Fruit fly (Drosophila melanogaster) whole organism, adult: ENCODE results near the gene alpha4GT2.

Source experiments
- CG11617 ChIP-seq: fragments of 200-800 bp; sonication (Bioruptor generic); optimal IDR thresholded peaks from 2 replicates; lab custom pipeline; 2017; ENCODE audit warnings: mild to moderate bottlenecking, missing biosample characterization, missing genetic modification reagents, missing genetic modification characterization
- CG12768 ChIP-seq: fragments of 200-800 bp; sonication (Bioruptor generic); optimal IDR thresholded peaks from 2 replicates; lab custom pipeline; 2017; ENCODE audit warnings: missing biosample characterization, missing genetic modification characterization, mild to moderate bottlenecking, moderate library complexity, missing genetic modification reagents
- CG14711 ChIP-seq: fragments of 200-800 bp; sonication (Bioruptor generic); optimal IDR thresholded peaks from 2 replicates; lab custom pipeline; 2018; ENCODE audit warnings: missing biosample characterization, mild to moderate bottlenecking, missing genetic modification characterization, moderate library complexity
- CG1620 ChIP-seq: fragments of 200-800 bp; sonication (Bioruptor generic); optimal IDR thresholded peaks from 2 replicates; lab custom pipeline; 2016; ENCODE audit warnings: missing biosample characterization, missing genetic modification characterization
- CG33017 ChIP-seq: fragments of 200-800 bp; sonication (Bioruptor generic); optimal IDR thresholded peaks from 2 replicates; lab custom pipeline; 2018; ENCODE audit warnings: missing biosample characterization, mild to moderate bottlenecking, missing genetic modification characterization, moderate library complexity
- CG5204 ChIP-seq: fragments of 200-800 bp; sonication (Bioruptor generic); optimal IDR thresholded peaks from 2 replicates; lab custom pipeline; 2016; ENCODE audit warnings: missing biosample characterization, missing genetic modification characterization
- CG7045 ChIP-seq: fragments of 200-800 bp; sonication (Bioruptor generic); optimal IDR thresholded peaks from 2 replicates; lab custom pipeline; 2017; ENCODE audit warnings: missing biosample characterization, mild to moderate bottlenecking, missing genetic modification characterization
- CG7101 ChIP-seq: fragments of 200-800 bp; sonication (Bioruptor generic); optimal IDR thresholded peaks from 2 replicates; lab custom pipeline; 2018; ENCODE audit warnings: missing biosample characterization, mild to moderate bottlenecking, missing genetic modification characterization, moderate library complexity
- Clk ChIP-seq: fragments of 200-800 bp; sonication (Bioruptor generic); optimal IDR thresholded peaks from 2 replicates; lab custom pipeline; 2017; ENCODE audit warnings: missing biosample characterization, missing genetic modification characterization
- Crg-1 ChIP-seq: fragments of 200-800 bp; sonication (Bioruptor generic); optimal IDR thresholded peaks from 2 replicates; lab custom pipeline; 2016; ENCODE audit warnings: missing biosample characterization, missing genetic modification characterization
- Hr96 ChIP-seq: fragments of 200-800 bp; sonication (Bioruptor generic); optimal IDR thresholded peaks from 2 replicates; lab custom pipeline; 2016; ENCODE audit warnings: missing biosample characterization, missing genetic modification characterization
- Mnt ChIP-seq: fragments of 200-800 bp; sonication (Bioruptor generic); optimal IDR thresholded peaks from 2 replicates; lab custom pipeline; 2016; ENCODE audit warnings: missing biosample characterization, mild to moderate bottlenecking, missing genetic modification characterization
- bab1 ChIP-seq: fragments of 200-800 bp; sonication (Bioruptor generic); optimal IDR thresholded peaks from 3 replicates; lab custom pipeline; 2019; ENCODE audit warnings: missing biosample characterization, mild to moderate bottlenecking, missing genetic modification characterization, moderate library complexity
- cic ChIP-seq: fragments of 200-800 bp; sonication (Bioruptor generic); optimal IDR thresholded peaks from 2 replicates; lab custom pipeline; 2017; ENCODE audit warnings: missing biosample characterization, mild to moderate bottlenecking, missing genetic modification characterization, moderate library complexity
- cnc ChIP-seq, 2 experiments: fragments of >200 bp; optimal IDR thresholded peaks; 2 replicates each; lab custom pipeline; 2017
- kay ChIP-seq: fragments of 200-800 bp; sonication (Bioruptor generic); peaks from one replicate; lab custom pipeline; 2016; ENCODE audit warnings: missing biosample characterization, missing genetic modification characterization, borderline replicate concordance
- ovo ChIP-seq: fragments of 200-800 bp; sonication (Bioruptor generic); optimal IDR thresholded peaks from 2 replicates; lab custom pipeline; 2016; ENCODE audit warnings: missing biosample characterization, missing genetic modification characterization
- pad ChIP-seq: fragments of 200-800 bp; sonication (Bioruptor generic); optimal IDR thresholded peaks from 3 replicates; lab custom pipeline; 2017; ENCODE audit warnings: missing biosample characterization, missing genetic modification characterization, mild to moderate bottlenecking, moderate library complexity, missing genetic modification reagents
- tj ChIP-seq: fragments of 200-800 bp; sonication (Bioruptor generic); optimal IDR thresholded peaks from 3 replicates; lab custom pipeline; 2017; ENCODE audit warnings: missing biosample characterization, mild to moderate bottlenecking, missing genetic modification characterization, moderate library complexity
- toe ChIP-seq: fragments of 200-800 bp; sonication (Bioruptor generic); optimal IDR thresholded peaks from 2 replicates; lab custom pipeline; 2016; ENCODE audit warnings: missing biosample characterization, missing genetic modification characterization

Gene alpha4GT2

DNA sequence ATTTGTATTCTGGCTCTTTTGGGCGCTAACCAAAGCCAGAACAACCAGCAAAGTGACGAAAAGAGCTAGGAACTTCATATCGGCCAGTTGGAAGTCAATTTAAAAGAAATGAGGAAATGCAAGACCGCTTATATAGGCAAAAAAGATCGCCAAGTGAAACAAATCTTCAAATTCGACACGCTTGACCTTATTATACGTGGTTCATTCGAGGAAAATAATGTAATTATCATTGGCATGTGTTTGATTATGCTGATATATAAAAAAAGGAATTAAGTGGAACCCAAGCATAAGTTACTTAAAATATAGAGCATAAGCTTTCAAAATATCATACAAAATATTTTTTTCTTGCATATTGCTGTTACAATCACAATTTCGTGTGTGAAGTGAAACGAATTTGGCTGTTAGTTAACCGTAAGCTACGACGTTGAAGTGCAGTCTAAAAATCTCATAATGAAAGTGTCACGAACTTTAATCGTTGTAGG is at the start of gene alpha4GT2, which contains the start of gene Mst57Da:
TSS of gene alpha4GT2 (plus strand) at position 432 of the 482 bp plus-strand sequence.
TSS of gene Mst57Da (minus strand) at position 101 of the 482 bp plus-strand sequence.
- TF ChIP-seq bab1 (GFP tag; lab: Kevin White, UChicago) = no peak

DNA sequence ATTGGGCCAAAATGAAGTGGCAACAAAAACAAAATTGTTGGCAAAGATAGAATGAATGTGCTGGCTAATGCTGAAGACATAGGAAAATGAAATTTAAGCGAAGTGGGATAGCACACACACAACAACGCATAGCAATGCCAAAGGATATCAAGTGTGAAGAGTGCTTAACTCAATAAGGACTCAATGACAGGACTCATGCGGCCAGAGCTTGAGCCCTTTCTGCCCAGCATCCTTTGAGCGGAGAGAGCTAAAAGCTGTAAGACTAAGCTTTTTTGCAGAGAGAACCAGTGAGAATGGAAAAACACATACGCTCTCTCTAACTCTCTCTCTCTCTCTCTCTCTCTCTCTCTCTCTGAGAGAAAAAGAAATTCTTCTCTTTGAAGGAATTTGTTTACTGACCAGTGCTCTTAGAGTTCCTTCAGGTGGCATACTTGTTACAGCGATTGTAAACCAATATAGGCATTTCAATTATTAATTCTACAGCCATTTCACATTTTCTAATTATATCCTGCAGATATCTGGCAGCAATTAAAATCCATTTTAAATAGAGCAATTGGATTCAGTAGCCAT is 49.1 kb upstream of the alpha4GT2 start:
- TF ChIP-seq kay (no peak), CG7045 (no peak), CG1620 (GFP tag; lab: Kevin White, UChicago) (no peak), CG5204 (GFP tag; lab: Kevin White, UChicago) (no peak), CG14711 (tag; lab: Kevin White, UChicago) (no peak), CG11617 (GFP tag; lab: Kevin White, UChicago) (no peak), toe (GFP tag; lab: Kevin White, UChicago) (no peak)

DNA sequence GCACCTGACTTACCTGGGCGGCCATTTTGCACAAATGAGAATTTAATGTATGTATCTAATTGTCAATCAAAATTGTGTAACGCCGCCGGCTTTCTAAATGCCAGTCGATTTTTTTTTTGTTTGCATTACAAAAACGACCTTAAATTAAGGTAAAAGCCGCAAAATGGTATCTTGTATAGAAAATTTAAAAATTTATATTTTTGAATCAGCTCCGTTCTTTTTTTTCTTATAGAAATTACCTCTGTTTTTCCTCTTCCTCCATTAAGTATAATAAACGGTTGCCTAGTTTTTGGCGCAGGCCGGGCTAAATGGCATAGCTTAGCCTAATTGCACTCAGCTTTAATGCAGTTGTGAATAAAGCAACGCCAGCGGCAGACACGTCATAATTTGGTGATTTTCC is 44.8 kb upstream of the alpha4GT2 start, which contains the start of gene CG4960:
TSS of gene CG4960 (minus strand) at position 101 of the 400 bp plus-strand sequence.
- TF ChIP-seq toe (GFP tag; lab: Kevin White, UChicago) = no peak
- no peak for TF ChIP-seq Mnt
- no peak for TF ChIP-seq CG33017
- TF ChIP-seq kay = no peak
- TF ChIP-seq Clk (GFP tag; lab: Kevin White, UChicago) = no peak
- no peak for TF ChIP-seq cic (GFP tag; lab: Kevin White, UChicago)
- no peak for TF ChIP-seq Hr96

DNA sequence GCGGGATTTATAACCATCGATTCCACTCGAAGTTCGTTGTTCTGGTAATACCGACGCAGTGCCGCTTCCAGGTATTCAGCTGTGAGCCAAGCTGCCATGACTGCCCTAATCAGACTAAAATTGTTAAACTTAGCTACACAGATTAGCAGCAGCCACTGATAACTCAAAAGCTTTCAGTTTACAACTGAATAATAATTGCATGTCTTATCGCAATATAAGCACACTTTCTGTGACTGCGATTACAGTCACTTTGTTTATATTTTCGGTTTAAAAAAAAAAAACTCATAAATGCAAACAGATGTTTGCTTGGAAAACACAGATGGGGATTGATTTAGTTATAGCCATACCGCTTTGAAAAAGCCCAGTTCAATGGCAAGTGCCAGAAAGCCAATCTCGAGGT is 42.7 kb upstream of the alpha4GT2 start, which contains the start of gene CG31380:
TSS of gene CG31380 (minus strand) at position 101 of the 400 bp plus-strand sequence.
- TF ChIP-seq ovo (GFP tag; lab: Kevin White, UChicago) (no peak), Clk (GFP tag; lab: Kevin White, UChicago) (no peak), CG12768 (GFP tag; lab: Kevin White, UChicago) (no peak), kay (no peak), Mnt (no peak), tj (GFP tag; lab: Kevin White, UChicago) (no peak), pad (GFP tag; lab: Kevin White, UChicago) (no peak), CG33017 (no peak), CG14711 (tag; lab: Kevin White, UChicago) (no peak)

DNA sequence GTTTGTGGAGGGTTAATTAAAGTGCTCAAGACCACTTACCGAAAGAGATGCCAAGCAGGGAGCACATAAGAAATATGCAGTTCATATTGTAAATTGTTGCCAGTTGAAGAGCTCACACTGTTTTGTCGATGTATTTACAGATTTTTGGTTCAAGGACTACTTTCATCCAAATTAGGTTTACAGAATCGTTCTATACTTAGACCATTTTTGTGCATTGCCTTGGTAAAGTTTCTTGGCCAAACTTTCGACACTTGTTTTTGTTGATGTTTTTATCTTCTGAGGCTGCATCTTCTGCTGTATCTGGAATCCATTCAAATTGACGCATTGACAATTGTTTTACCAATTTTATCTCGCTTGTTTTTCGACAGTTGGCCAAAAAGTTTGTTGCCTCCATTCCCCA is 41.7 kb upstream of the alpha4GT2 start, which contains the start of gene CG31093:
TSS of gene CG31093 (minus strand) at position 101 of the 400 bp plus-strand sequence.
- TF ChIP-seq CG11617 (GFP tag; lab: Kevin White, UChicago) (no peak), CG33017 (no peak), CG7045 (no peak), Hr96 (no peak), CG14711 (tag; lab: Kevin White, UChicago) (no peak), ovo (GFP tag; lab: Kevin White, UChicago) (no peak), toe (GFP tag; lab: Kevin White, UChicago) (no peak), Crg-1 (GFP tag; lab: Kevin White, UChicago) (no peak), kay (no peak), CG12768 (GFP tag; lab: Kevin White, UChicago) (no peak), pad (GFP tag; lab: Kevin White, UChicago) (no peak), Mnt (no peak), CG7101 (no peak), CG1620 (GFP tag; lab: Kevin White, UChicago) (no peak), Clk (GFP tag; lab: Kevin White, UChicago) (no peak), bab1 (GFP tag; lab: Kevin White, UChicago) (no peak)

DNA sequence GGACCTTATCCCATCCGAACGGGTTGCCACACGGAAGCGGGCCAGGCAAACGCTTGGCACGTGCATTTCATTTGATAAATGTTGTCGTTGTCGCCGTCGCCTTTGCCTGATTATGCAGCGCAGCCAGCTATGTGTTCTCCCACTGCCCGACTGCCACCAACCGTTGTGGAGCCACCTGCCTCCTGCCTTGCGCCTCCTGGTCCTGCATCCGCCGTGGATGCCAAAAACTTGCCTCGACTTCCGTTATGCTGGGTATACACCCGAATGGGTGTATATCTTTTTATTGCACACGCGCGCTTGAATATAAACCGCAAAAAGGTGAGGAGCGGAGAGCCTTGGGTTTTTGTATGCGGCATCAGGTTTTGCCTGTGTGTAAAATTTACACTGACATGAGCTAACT is 40.2 kb upstream of the alpha4GT2 start:
- no peak for TF ChIP-seq ovo (GFP tag; lab: Kevin White, UChicago)
- TF ChIP-seq CG12768 (GFP tag; lab: Kevin White, UChicago) = no peak
- TF ChIP-seq CG7045 = no peak
- TF ChIP-seq tj (GFP tag; lab: Kevin White, UChicago) = no peak
- no peak for TF ChIP-seq cnc (optimal IDR thresholded peaks at IDR 0.05; lab: Kevin White, UChicago)
- no peak for TF ChIP-seq CG5204 (GFP tag; lab: Kevin White, UChicago)
- no peak for TF ChIP-seq CG33017
- no peak for TF ChIP-seq toe (GFP tag; lab: Kevin White, UChicago)
- TF ChIP-seq pad (GFP tag; lab: Kevin White, UChicago) = no peak
- TF ChIP-seq Crg-1 (GFP tag; lab: Kevin White, UChicago) = no peak
- TF ChIP-seq Hr96 = no peak
- TF ChIP-seq Clk (GFP tag; lab: Kevin White, UChicago) = no peak
- no peak for TF ChIP-seq bab1 (GFP tag; lab: Kevin White, UChicago)
- TF ChIP-seq CG7101 = no peak
- no peak for TF ChIP-seq CG11617 (GFP tag; lab: Kevin White, UChicago)
- TF ChIP-seq kay = no peak
- TF ChIP-seq CG1620 (GFP tag; lab: Kevin White, UChicago) = no peak
- TF ChIP-seq cic (GFP tag; lab: Kevin White, UChicago) = no peak
- TF ChIP-seq Mnt = no peak
- TF ChIP-seq CG14711 (tag; lab: Kevin White, UChicago) = no peak

DNA sequence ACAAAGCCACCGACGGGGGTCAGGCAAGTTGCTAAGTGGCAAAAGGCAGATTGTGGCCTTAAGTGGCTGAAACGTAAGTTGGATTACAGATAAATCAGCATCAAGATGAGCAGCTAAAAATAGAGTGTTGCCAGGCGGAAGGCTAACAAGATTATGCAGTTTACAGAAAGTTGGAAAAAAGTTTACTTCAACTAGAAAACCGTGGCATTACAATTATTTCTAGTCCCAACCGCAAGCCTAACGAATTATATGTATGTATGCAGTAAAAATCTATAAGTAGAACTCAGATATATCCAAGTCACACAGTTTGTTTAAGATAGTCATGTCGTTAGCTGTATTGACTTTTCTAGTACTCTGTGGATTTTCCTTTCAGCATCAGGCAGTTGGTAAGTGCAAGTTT is 25.9 kb upstream of the alpha4GT2 start, which contains the start of gene BG642167:
TSS of gene BG642167 (plus strand) at position 301 of the 400 bp plus-strand sequence.
- TF ChIP-seq CG11617 (GFP tag; lab: Kevin White, UChicago) (no peak), Crg-1 (GFP tag; lab: Kevin White, UChicago) (no peak), Clk (GFP tag; lab: Kevin White, UChicago) (no peak), CG1620 (GFP tag; lab: Kevin White, UChicago) (no peak), cic (GFP tag; lab: Kevin White, UChicago) (no peak), cnc (optimal IDR thresholded peaks at IDR 0.05; lab: Kevin White, UChicago) (no peak), CG12768 (GFP tag; lab: Kevin White, UChicago) (no peak), Hr96 (no peak), ovo (GFP tag; lab: Kevin White, UChicago) (no peak), Mnt (no peak), tj (GFP tag; lab: Kevin White, UChicago) (no peak), CG7045 (no peak), bab1 (GFP tag; lab: Kevin White, UChicago) (no peak)
